Fruit fly (Drosophila melanogaster): ENCODE results near the gene nol.

nol gene

dm6 chr3L:11084557-11085231 is 45.9 kb upstream of the nol start (continued):
- TF ChIP-seq CG32006 (GFP tag; optimal IDR thresholded peaks at IDR 0.05): peak; percentile 99
- TF ChIP-seq achi (GFP tag; optimal IDR thresholded peaks at IDR 0.05): peak; percentile 98
- TF ChIP-seq cyc (GFP tag; optimal IDR thresholded peaks at IDR 0.05): peak; percentile 90
- peak; percentile 99 for TF ChIP-seq CG11294 (GFP tag; IDR thresholded peaks at IDR 0.05)
- TF ChIP-seq CG4318 (GFP tag; optimal IDR thresholded peaks at IDR 0.05): peak; percentile 96
- TF ChIP-seq Eip75B (GFP tag; optimal IDR thresholded peaks at IDR 0.05): peak; percentile 99
- TF ChIP-seq CG6854 (GFP tag; optimal IDR thresholded peaks at IDR 0.05): peak; percentile 66
- TF ChIP-seq Sox14 (GFP tag; optimal IDR thresholded peaks at IDR 0.05): peak; percentile 98
- peak; percentile 94 for TF ChIP-seq CG6792 (GFP tag; optimal IDR thresholded peaks at IDR 0.05)
- TF ChIP-seq svp (GFP tag): no peak
- TF ChIP-seq Sox102F (GFP tag; optimal IDR thresholded peaks at IDR 0.05): peak; percentile 87
- no peak for TF ChIP-seq Met (GFP tag; optimal IDR thresholded peaks at IDR 0.05)
- peak; percentile 83 for TF ChIP-seq fd85E (GFP tag; optimal IDR thresholded peaks at IDR 0.05)
- peak; percentile 99 for TF ChIP-seq CG6163 (GFP tag; IDR thresholded peaks at IDR 0.05)
- peak; percentile 96 for TF ChIP-seq CG3032 (tag; optimal IDR thresholded peaks at IDR 0.05)
- peak; percentile 97 for TF ChIP-seq acj6 (GFP tag; optimal IDR thresholded peaks at IDR 0.05)
- TF ChIP-seq esn (GFP tag; optimal IDR thresholded peaks at IDR 0.05): peak; percentile 92
- TF ChIP-seq net (GFP tag; optimal IDR thresholded peaks at IDR 0.05): peak; percentile 99
- peak; percentile 93 for TF ChIP-seq CG6808 (GFP tag; optimal IDR thresholded peaks at IDR 0.05)

- TF ChIP-seq CG6163 (GFP tag; IDR thresholded peaks at IDR 0.05) (no peak), fkh (GFP tag; optimal IDR thresholded peaks at IDR 0.05) (peak; percentile 84)
Observed at dm6 chr3L:11085810-11086209, 44.8 kb upstream of the nol start.

- TF ChIP-seq Eip75B (GFP tag; optimal IDR thresholded peaks at IDR 0.05) (peak; percentile 49), CG8632 (GFP tag; optimal IDR thresholded peaks at IDR 0.05) (peak; percentile 68), CG34406 (GFP tag; optimal IDR thresholded peaks at IDR 0.05) (peak; percentile 69), fkh (GFP tag; optimal IDR thresholded peaks at IDR 0.05) (peak; percentile 92), net (GFP tag; optimal IDR thresholded peaks at IDR 0.05) (peak; percentile 84), CG6276 (GFP tag; optimal IDR thresholded peaks at IDR 0.05) (peak; percentile 74), CG32006 (GFP tag; optimal IDR thresholded peaks at IDR 0.05) (peak; percentile 90), CG1621 (tag; optimal IDR thresholded peaks at IDR 0.05) (no peak), topi (GFP tag; optimal IDR thresholded peaks at IDR 0.05) (peak; percentile 75), Gug (GFP tag; IDR thresholded peaks at IDR 0.05) (peak; percentile 58), CG3919 (GFP tag; optimal IDR thresholded peaks at IDR 0.05) (peak; percentile 55), CG4318 (GFP tag; optimal IDR thresholded peaks at IDR 0.05) (peak; percentile 77), Lpt (GFP tag; optimal IDR thresholded peaks at IDR 0.05) (peak; percentile 71), Sox14 (GFP tag; optimal IDR thresholded peaks at IDR 0.05) (peak; percentile 69), CG31627 (GFP tag; optimal IDR thresholded peaks at IDR 0.05) (peak; percentile 54), Hr39 (GFP tag; optimal IDR thresholded peaks at IDR 0.05) (peak; percentile 62), CG11902 (GFP tag; optimal IDR thresholded peaks at IDR 0.05) (no peak), Sox102F (GFP tag; optimal IDR thresholded peaks at IDR 0.05) (peak; percentile 76), achi (GFP tag; optimal IDR thresholded peaks at IDR 0.05) (peak; percentile 77), CG10631 (GFP tag; optimal IDR thresholded peaks at IDR 0.05) (peak; percentile 61), Eip93F (GFP tag; optimal IDR thresholded peaks at IDR 0.05) (no peak), svp (GFP tag) (peak; percentile 88), dsx (GFP tag; optimal IDR thresholded peaks at IDR 0.05; ENCODE audit: poor library complexity, severe bottlenecking) (no peak), fd85E (GFP tag; optimal IDR thresholded peaks at IDR 0.05) (no peak), CG11294 (GFP tag; IDR thresholded peaks at IDR 0.05) (no peak; the same call in 1 of the 2 replicates), Ets96B (tag; optimal IDR thresholded peaks at IDR 0.05) (peak; percentile 38), CG15336 (GFP tag; IDR thresholded peaks at IDR 0.05) (peak; percentile 82), acj6 (GFP tag; optimal IDR thresholded peaks at IDR 0.05) (peak; percentile 62), CG8119 (GFP tag; IDR thresholded peaks at IDR 0.05) (peak; percentile 79), CG11762 (GFP tag; optimal IDR thresholded peaks at IDR 0.05; ENCODE audit: insufficient read depth) (peak; percentile 50), CG6792 (GFP tag; optimal IDR thresholded peaks at IDR 0.05) (peak; percentile 50), CG9139 (GFP tag; optimal IDR thresholded peaks at IDR 0.05) (no peak), Hr38 (GFP tag; optimal IDR thresholded peaks at IDR 0.05) (no peak), dac (GFP tag; optimal IDR thresholded peaks at IDR 0.05) (peak; percentile 53), CG16779 (tag; optimal IDR thresholded peaks at IDR 0.05) (peak; percentile 3), CG6854 (GFP tag; optimal IDR thresholded peaks at IDR 0.05) (no peak), salr (GFP tag; optimal IDR thresholded peaks at IDR 0.05) (peak in 1 of 2 experiments; percentile 85), CG6163 (GFP tag; IDR thresholded peaks at IDR 0.05) (peak; percentile 65; the same call in 1 of the 3 replicates)
Observed at dm6 chr3L:11089805-11090440, 40.7 kb upstream of the nol start.

Data from whole organism, prepupa.